Worm (Caenorhabditis elegans) whole organism, L2 larva: ENCODE results near the gene clec-255.

Source experiments
- fos-1 ChIP-seq: fragments of 150-350 bp; optimal IDR thresholded peaks from 2 replicates; lab custom pipeline; 2014; ENCODE audit warnings: missing biosample characterization, missing genetic modification characterization
- sma-3 ChIP-seq: sonication (generic microtip); optimal IDR thresholded peaks from 2 replicates; lab custom pipeline; 2016; ENCODE audit warnings: missing genetic modification reagents, missing genetic modification characterization, missing compliant biosample characterization

ce11 chrV:18722510-18723299 lies 47.8 kb downstream of the clec-255 start:
- TF ChIP-seq sma-3 (GFP tag; lab: Kevin White, UChicago) (no peak), fos-1 (tag; lab: Kevin White, UChicago) (no peak)
